Worm (Caenorhabditis elegans) whole organism, midembryonic: ENCODE data around the gene F48F7.3.
A peak's percentile ranks its signal among the peaks of the same experiment; 100 is the strongest.

Source experiments
- T22C8.4 ChIP-seq: fragments of 200-800 bp; sonication (Bioruptor generic); IDR thresholded peaks from 2 replicates; pipeline ENCODE4 v1.3.6; 2022; ENCODE audit warnings: missing genetic modification characterization, missing compliant biosample characterization
- cog-1 ChIP-seq: sonication (generic microtip); optimal IDR thresholded peaks from 2 replicates; lab custom pipeline; 2016; ENCODE audit warnings: missing genetic modification characterization, missing compliant biosample characterization
- flt-1 ChIP-seq: fragments of 200-800 bp; sonication (Bioruptor generic); IDR thresholded peaks from 2 replicates; pipeline ENCODE4 v1.3.6; 2022; ENCODE audit warnings: missing genetic modification characterization, missing compliant biosample characterization
- klf-2 ChIP-seq: fragments of 200-800 bp; sonication (Bioruptor generic); conservative IDR thresholded peaks from 2 replicates; pipeline ENCODE4 v1.3.6; 2022; ENCODE audit warnings: missing genetic modification reagents, missing genetic modification characterization, missing compliant biosample characterization
- med-1 ChIP-seq: sonication (generic microtip); optimal IDR thresholded peaks from 2 replicates; lab custom pipeline; 2017; ENCODE audit warnings: missing genetic modification characterization, mild to moderate bottlenecking, missing compliant biosample characterization, antibody characterized with exemption, missing genetic modification reagents; ENCODE audit not compliant: insufficient read depth
- ref-1 ChIP-seq: fragments of 200-800 bp; sonication (Bioruptor generic); conservative IDR thresholded peaks from 2 replicates; pipeline ENCODE4 v1.3.6; 2022; ENCODE audit warnings: missing genetic modification reagents, missing genetic modification characterization, missing compliant biosample characterization
- tab-1 ChIP-seq: fragments of 200-800 bp; sonication (Bioruptor generic); IDR thresholded peaks from 2 replicates; pipeline ENCODE4 v1.3.6; 2022; ENCODE audit warnings: missing genetic modification characterization, missing compliant biosample characterization
- ztf-23 ChIP-seq: fragments of 200-800 bp; sonication (Bioruptor generic); IDR thresholded peaks from 2 replicates; pipeline ENCODE4 v1.3.6; 2022; ENCODE audit warnings: missing genetic modification reagents, missing genetic modification characterization, missing compliant biosample characterization
- ztf-29 ChIP-seq: fragments of 200-800 bp; sonication (Bioruptor generic); IDR thresholded peaks from 2 replicates; pipeline ENCODE4 v1.3.6; 2022; ENCODE audit warnings: missing genetic modification reagents, missing genetic modification characterization, missing compliant biosample characterization

The F48F7.3 gene

DNA sequence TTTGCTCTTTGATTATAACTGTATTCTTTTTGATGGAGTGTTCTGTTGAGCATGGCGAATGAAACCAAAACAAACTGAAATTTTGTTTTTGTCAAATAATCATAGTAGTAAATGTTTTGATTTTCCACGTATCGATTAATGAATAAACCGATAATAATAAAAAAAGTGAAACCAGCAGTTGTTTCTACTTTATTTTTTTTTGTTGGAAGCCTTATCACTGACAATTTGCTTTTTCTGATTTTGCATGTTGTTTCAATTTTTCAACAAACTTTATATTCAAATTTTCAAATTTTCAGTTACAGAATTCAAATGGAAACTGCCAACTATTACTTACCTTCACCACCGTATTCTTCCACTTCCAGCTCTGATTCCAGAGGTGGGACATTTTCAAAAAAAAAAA lies 28.7 kb upstream of the F48F7.3 start, which contains the start of gene elt-3:
TSS of gene elt-3 (plus strand) at position 301 of the 400 bp plus-strand sequence.
- TF ChIP-seq ztf-23 (GFP tag; lab: Robert Waterston, UW) (no peak), flt-1 (no peak)

DNA sequence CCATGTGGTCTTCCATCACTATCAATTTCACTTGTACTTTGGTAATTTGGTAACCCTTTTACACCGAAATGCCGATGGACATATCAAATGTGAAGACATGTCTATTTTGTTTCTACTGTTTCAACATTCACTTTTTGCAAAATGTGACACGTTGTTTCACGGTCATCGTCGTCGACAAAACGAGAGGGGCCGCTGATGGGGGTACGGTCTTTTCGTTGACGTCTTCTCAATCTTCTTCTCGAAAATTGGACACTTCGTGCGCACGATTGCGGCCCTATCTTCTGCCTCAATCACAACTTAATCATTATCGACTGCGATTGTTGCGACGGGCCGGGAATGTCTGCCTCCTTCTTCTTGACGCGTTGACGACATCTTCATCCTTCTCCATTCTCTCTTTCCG lies 26.6 kb upstream of the F48F7.3 start:
- TF ChIP-seq ztf-29 (GFP tag; lab: Robert Waterston, UW) (no peak), ztf-23 (GFP tag; lab: Robert Waterston, UW) (no peak)

DNA sequence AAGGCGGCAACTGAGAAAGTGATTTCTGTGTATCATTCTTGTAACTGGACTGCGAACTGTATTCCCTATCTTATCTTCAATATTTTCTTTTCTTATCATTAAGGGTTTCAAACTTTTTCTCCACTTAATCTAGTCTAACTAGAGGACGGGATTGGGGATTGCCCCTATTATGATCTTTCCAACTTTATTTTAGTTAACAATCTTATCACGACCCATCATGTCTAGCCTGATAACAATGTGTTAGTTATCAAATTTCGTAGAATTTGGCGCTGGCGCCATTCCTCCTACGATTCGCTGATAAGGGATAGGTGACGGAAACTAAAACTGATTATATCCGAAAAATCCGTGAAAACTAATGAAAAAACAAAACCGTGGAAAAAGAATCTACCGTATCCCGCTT lies 26.0 kb upstream of the F48F7.3 start:
- no peak for TF ChIP-seq ztf-23 (GFP tag; lab: Robert Waterston, UW)
- no peak for TF ChIP-seq cog-1 (tag; lab: Kevin White, UChicago)
- TF ChIP-seq ref-1, result no peak
- no peak for TF ChIP-seq tab-1 (GFP tag; lab: Robert Waterston, UW)
- no peak for TF ChIP-seq ztf-29 (GFP tag; lab: Robert Waterston, UW)
- TF ChIP-seq T22C8.4, result no peak
- no peak for TF ChIP-seq flt-1
- TF ChIP-seq med-1 (GFP tag; lab: Kevin White, UChicago), result no peak
- no peak for TF ChIP-seq klf-2 (GFP tag; lab: Robert Waterston, UW)

DNA sequence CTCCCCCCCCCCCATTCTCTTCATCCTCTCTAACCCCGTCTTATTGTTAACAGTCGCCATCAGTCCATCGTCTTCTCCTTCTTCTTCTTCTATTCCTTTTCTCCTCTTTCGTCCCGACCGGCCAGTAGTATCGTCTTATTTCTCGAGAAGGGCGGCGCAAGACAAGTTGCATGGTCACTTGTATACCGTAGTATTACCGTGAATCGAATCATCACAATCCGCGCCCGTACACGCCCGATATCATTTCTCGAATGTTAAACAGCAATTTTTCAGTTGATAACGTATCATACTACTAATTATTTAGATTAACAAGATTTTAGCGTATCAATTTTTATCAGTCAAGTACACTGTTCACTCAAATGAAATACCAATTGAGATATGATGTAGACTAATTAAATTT lies 25.4 kb upstream of the F48F7.3 start:
- TF ChIP-seq ref-1, result no peak
- no peak for TF ChIP-seq T22C8.4
- TF ChIP-seq tab-1 (GFP tag; lab: Robert Waterston, UW), result no peak
- TF ChIP-seq med-1 (GFP tag; lab: Kevin White, UChicago), result no peak
- no peak for TF ChIP-seq ztf-23 (GFP tag; lab: Robert Waterston, UW)

DNA sequence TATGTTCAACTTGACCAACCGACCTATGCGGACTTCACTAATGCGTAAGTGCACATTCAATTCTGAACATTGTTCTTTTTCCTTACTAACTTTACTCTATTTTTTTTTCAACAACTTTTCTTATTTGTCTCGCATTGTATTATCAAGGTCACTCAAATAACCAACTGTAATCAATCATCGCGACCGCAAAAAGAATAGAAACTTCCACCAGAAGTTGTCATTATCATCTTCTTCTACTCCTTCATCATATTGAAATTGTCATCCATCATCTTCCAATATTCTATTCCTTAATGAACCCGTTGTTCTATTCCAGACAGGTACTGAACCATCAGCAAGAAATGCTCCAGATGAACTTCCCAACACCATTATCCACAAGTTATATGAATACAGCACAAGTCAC lies 23.9 kb upstream of the F48F7.3 start:
- TF ChIP-seq T22C8.4 (no peak), med-1 (GFP tag; lab: Kevin White, UChicago) (no peak), ztf-29 (GFP tag; lab: Robert Waterston, UW) (no peak), flt-1 (no peak), tab-1 (GFP tag; lab: Robert Waterston, UW) (no peak), ref-1 (no peak), klf-2 (GFP tag; lab: Robert Waterston, UW) (no peak), ztf-23 (GFP tag; lab: Robert Waterston, UW) (no peak), cog-1 (tag; lab: Kevin White, UChicago) (no peak)

DNA sequence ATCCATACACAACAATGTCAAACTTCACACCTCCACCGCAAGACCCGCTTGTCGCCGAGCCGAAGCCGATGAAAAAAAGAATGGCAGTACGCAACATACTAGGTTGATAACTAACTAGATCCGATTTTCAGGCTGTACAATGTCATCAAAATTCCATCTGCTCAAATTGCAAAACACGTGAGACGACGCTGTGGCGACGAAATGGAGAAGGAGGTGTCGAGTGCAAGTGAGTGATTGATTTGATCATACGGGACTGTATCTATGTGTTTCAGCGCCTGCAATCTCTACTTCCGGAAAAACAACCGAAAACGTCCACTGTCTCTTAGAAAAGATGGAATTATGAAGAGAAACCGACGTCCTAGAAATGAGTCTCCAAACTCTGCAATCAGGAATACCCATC lies 23.0 kb upstream of the F48F7.3 start:
- no peak for TF ChIP-seq T22C8.4
- TF ChIP-seq cog-1 (tag; lab: Kevin White, UChicago), result no peak
- TF ChIP-seq flt-1, result no peak

DNA sequence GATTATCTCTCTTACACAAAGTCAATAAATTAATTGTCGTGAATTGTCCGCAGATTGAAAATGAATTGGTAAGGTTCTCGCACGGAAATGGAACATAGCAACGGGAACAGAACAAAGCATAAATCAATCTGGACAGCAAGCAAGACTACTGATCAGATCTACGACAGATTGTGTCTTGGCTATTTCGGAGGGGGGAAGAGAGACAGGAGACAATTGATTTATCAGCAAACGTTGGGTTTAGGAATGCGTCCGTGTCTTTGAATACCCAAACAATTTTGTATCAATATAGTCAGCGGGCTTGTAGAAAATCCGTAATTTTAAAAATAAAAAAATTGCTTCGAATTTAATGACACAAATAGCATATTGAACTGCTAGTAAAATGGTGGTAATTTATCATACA lies 22.0 kb upstream of the F48F7.3 start:
- TF ChIP-seq med-1 (GFP tag; lab: Kevin White, UChicago) (no peak), ref-1 (no peak)

DNA sequence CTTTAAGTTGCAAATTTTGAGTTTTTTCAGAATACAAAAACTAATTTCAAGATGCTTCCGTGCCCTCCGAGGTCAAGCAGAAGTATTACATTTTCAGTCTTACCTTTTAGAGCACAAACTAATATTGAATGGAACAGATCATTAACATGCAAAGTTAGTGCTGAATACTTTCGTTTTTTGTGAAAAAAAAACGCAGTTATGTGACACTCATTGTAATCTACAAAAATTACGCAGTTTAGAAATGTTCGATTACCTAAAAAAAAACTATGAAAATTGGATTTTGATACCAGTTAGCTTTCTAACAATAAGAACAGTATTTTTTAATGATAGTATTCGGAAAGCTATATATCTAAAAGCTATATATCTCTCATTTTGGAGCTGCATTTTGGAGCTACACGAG lies 21.4 kb upstream of the F48F7.3 start:
- TF ChIP-seq ztf-23 (GFP tag; lab: Robert Waterston, UW) (no peak), klf-2 (GFP tag; lab: Robert Waterston, UW) (no peak), flt-1 (no peak)

DNA sequence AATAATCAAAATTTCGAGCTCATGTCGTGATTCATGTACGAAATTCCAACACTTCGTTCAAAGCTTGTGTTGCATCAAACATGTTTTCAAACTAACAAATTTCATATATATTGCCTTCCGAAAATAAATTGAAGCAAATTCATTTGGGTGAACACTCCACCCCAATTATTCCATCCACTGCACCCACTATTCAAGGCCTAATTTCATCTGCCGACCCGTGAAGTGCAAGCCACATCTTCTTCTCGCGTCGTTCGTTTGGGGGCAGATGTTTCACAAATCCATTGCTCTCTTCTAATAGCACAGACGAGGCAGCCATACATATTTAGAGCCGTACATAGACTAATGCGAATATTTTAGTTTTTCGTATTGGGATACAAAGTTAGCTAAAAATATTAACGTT lies 19.1 kb upstream of the F48F7.3 start:
- TF ChIP-seq cog-1 (tag; lab: Kevin White, UChicago) (no peak), flt-1 (no peak)

DNA sequence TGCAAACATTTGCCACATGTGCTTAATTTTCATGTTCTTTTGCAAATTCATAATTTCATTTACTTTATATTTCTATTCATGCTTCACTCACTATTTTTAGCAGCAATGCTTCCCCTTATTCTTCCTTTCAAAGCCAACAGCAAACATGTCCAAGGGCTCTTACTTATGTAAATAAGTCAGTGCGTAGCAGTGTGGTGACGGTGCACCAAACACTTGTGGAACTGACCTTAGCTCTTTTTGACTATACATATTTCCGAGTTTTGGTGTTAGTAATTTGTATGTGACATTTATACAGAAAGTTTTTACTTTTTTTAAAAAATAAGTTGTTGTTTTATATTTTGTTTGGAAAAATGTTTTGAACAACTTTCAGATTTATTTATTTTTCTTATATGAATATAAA lies 18.2 kb upstream of the F48F7.3 start:
- TF ChIP-seq ref-1, result no peak
- no peak for TF ChIP-seq med-1 (GFP tag; lab: Kevin White, UChicago)
- TF ChIP-seq ztf-29 (GFP tag; lab: Robert Waterston, UW), result no peak
- TF ChIP-seq ztf-23 (GFP tag; lab: Robert Waterston, UW), result no peak
- no peak for TF ChIP-seq T22C8.4
- TF ChIP-seq klf-2 (GFP tag; lab: Robert Waterston, UW), result no peak
- TF ChIP-seq cog-1 (tag; lab: Kevin White, UChicago), result no peak
- no peak for TF ChIP-seq tab-1 (GFP tag; lab: Robert Waterston, UW)
- no peak for TF ChIP-seq flt-1

DNA sequence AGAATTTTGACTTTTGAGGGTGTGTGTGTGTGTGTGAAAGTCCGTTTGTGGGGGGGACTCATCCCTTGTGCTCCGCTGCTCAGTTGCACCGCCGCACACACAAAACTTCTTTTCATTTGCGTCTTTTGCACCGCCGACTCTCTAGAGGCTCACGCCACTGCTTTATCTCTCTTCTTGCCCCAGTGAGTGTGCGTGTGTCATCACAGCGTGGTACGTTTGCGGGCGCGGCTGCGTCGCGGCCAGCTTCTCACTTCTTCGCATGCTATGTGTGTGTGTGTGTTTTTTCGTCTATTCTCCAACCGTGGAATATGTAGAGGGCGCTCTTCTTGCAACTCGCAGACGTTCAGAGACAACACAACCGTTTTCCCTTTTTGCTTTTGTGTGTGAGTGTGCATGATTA lies 17.8 kb upstream of the F48F7.3 start:
- TF ChIP-seq cog-1 (tag; lab: Kevin White, UChicago), result peak; percentile 23
- peak; percentile 74; the same call in 1 of the 2 replicates for TF ChIP-seq ztf-23 (GFP tag; lab: Robert Waterston, UW)
- no peak for TF ChIP-seq med-1 (GFP tag; lab: Kevin White, UChicago)
- no peak for TF ChIP-seq klf-2 (GFP tag; lab: Robert Waterston, UW)
- no peak for TF ChIP-seq ref-1
- peak; percentile 61 for TF ChIP-seq flt-1
